Fruit fly (Drosophila melanogaster) whole organism, embryonic: ENCODE data around the gene CG43851.

Source experiments
- Asciz ChIP-seq: fragments of 200-800 bp; sonication (Bioruptor generic); optimal IDR thresholded peaks from 2 replicates; lab custom pipeline; 2017; ENCODE audit warnings: missing biosample characterization, mild to moderate bottlenecking, missing genetic modification characterization, missing genetic modification reagents
- CG10321 ChIP-seq: fragments of 200-800 bp; sonication (Bioruptor generic); IDR thresholded peaks from 2 replicates; pipeline ENCODE4 v1.3.6; 2022; ENCODE audit warnings: missing biosample characterization, missing genetic modification characterization
- CG10462 ChIP-seq: fragments of 200-800 bp; sonication (Bioruptor generic); optimal IDR thresholded peaks from 2 replicates; lab custom pipeline; 2016; ENCODE audit warnings: missing biosample characterization, missing genetic modification characterization
- CG10959 ChIP-seq: fragments of 200-800 bp; sonication (Bioruptor generic); IDR thresholded peaks from 2 replicates; pipeline ENCODE4 v1.3.6; 2022; ENCODE audit warnings: missing biosample characterization, missing genetic modification characterization
- CG11093 ChIP-seq: fragments of 200-800 bp; sonication (Bioruptor generic); IDR thresholded peaks from 3 replicates; pipeline ENCODE4 v1.3.6; 2022; ENCODE audit warnings: missing biosample characterization, missing genetic modification characterization
- CG11696 ChIP-seq: fragments of 200-800 bp; sonication (Bioruptor generic); IDR thresholded peaks from 2 replicates; pipeline ENCODE4 v1.3.6; 2022; ENCODE audit warnings: missing biosample characterization, missing genetic modification characterization
- CG13775 ChIP-seq: fragments of 200-800 bp; sonication (Bioruptor generic); optimal IDR thresholded peaks from 3 replicates; lab custom pipeline; 2017; ENCODE audit warnings: missing biosample characterization, mild to moderate bottlenecking, missing genetic modification characterization
- CG15601 ChIP-seq: fragments of 200-800 bp; sonication (Bioruptor generic); optimal IDR thresholded peaks from 3 replicates; lab custom pipeline; 2019; ENCODE audit warnings: missing biosample characterization, mild to moderate bottlenecking, missing genetic modification characterization, moderate library complexity
- CG18011 ChIP-seq: fragments of 200-800 bp; sonication (Bioruptor generic); optimal IDR thresholded peaks from 2 replicates; lab custom pipeline; 2017; ENCODE audit warnings: missing biosample characterization, missing genetic modification characterization, mild to moderate bottlenecking, moderate library complexity, missing genotype
- CG2889 ChIP-seq: fragments of 200-800 bp; sonication (Bioruptor generic); IDR thresholded peaks from 3 replicates; pipeline ENCODE4 v1.3.6; 2022; ENCODE audit warnings: missing biosample characterization, missing genetic modification characterization
- CG30431 ChIP-seq: fragments of 200-800 bp; sonication (Bioruptor generic); optimal IDR thresholded peaks from 2 replicates; lab custom pipeline; 2017; ENCODE audit warnings: missing biosample characterization, missing genetic modification characterization
- CG31388 ChIP-seq: fragments of 200-800 bp; sonication (Bioruptor generic); optimal IDR thresholded peaks from 2 replicates; lab custom pipeline; 2016; ENCODE audit warnings: missing biosample characterization, missing genetic modification characterization
- CG34224 ChIP-seq: fragments of 200-800 bp; sonication (Bioruptor generic); IDR thresholded peaks from 3 replicates; pipeline ENCODE4 v1.3.6; 2022; ENCODE audit warnings: missing biosample characterization, missing genetic modification characterization; ENCODE audit not compliant: partially characterized antibody
- CG3847 ChIP-seq: fragments of 200-800 bp; sonication (Bioruptor generic); IDR thresholded peaks from 2 replicates; pipeline ENCODE4 v1.3.6; 2022; ENCODE audit warnings: missing biosample characterization, missing genetic modification characterization
- CG4854 ChIP-seq: fragments of 200-800 bp; sonication (Bioruptor generic); optimal IDR thresholded peaks from 2 replicates; lab custom pipeline; 2016; ENCODE audit warnings: missing biosample characterization, missing genetic modification characterization, inconsistent platforms
- CG5245 ChIP-seq: fragments of 200-800 bp; sonication (Bioruptor generic); optimal IDR thresholded peaks from 3 replicates; lab custom pipeline; 2016; ENCODE audit warnings: missing biosample characterization, missing genetic modification characterization
- CG6683 ChIP-seq: fragments of 200-800 bp; sonication (Bioruptor generic); optimal IDR thresholded peaks from 2 replicates; lab custom pipeline; 2017; ENCODE audit warnings: missing biosample characterization, mild to moderate bottlenecking, missing genetic modification characterization, missing genetic modification reagents
- CG6854 ChIP-seq: fragments of 200-800 bp; sonication (Bioruptor generic); optimal IDR thresholded peaks from 3 replicates; lab custom pipeline; 2017; ENCODE audit warnings: missing biosample characterization, mild to moderate bottlenecking, missing genetic modification characterization
- CG7928 ChIP-seq: fragments of 200-800 bp; sonication (Bioruptor generic); optimal IDR thresholded peaks from 2 replicates; lab custom pipeline; 2017; ENCODE audit warnings: missing biosample characterization, mild to moderate bottlenecking, missing genetic modification characterization
- CG9437 ChIP-seq: fragments of 200-800 bp; sonication (Bioruptor generic); optimal IDR thresholded peaks from 2 replicates; lab custom pipeline; 2018; ENCODE audit warnings: missing biosample characterization, mild to moderate bottlenecking, missing genetic modification characterization
- CG9609 ChIP-seq: fragments of 200-800 bp; sonication (Bioruptor generic); optimal IDR thresholded peaks from 3 replicates; lab custom pipeline; 2016; ENCODE audit warnings: missing biosample characterization, missing genetic modification characterization
- CG9932 ChIP-seq: fragments of 200-800 bp; sonication (Bioruptor generic); IDR thresholded peaks from 2 replicates; pipeline ENCODE4 v1.3.6; 2022; ENCODE audit warnings: missing biosample characterization, missing genetic modification characterization
- D19B ChIP-seq: fragments of 200-800 bp; sonication (Bioruptor generic); optimal IDR thresholded peaks from 2 replicates; lab custom pipeline; 2017; ENCODE audit warnings: missing biosample characterization, mild to moderate bottlenecking, missing genetic modification characterization
- Dad ChIP-seq: fragments of 200-800 bp; sonication (Bioruptor generic); optimal IDR thresholded peaks from 3 replicates; lab custom pipeline; 2016; ENCODE audit warnings: missing biosample characterization, missing genetic modification characterization
- Dfd ChIP-seq, 2 experiments: fragments of >200 bp; optimal IDR thresholded peaks; 2 replicates each; lab custom pipeline; 2017; ENCODE audit warnings: missing biosample characterization in 2 of 2, missing genetic modification characterization in 2 of 2
- Fer1 ChIP-seq: fragments of 200-800 bp; sonication (Bioruptor generic); optimal IDR thresholded peaks from 2 replicates; lab custom pipeline; 2017; ENCODE audit warnings: missing biosample characterization, mild to moderate bottlenecking, missing genetic modification characterization
- Jarid2 ChIP-seq: fragments of 200-800 bp; sonication (Bioruptor generic); optimal IDR thresholded peaks from 3 replicates; lab custom pipeline; 2017; ENCODE audit warnings: mild to moderate bottlenecking, missing biosample characterization, missing genetic modification reagents, missing genetic modification characterization
- MTF-1 ChIP-seq: fragments of 200-800 bp; sonication (Bioruptor generic); optimal IDR thresholded peaks from 2 replicates; lab custom pipeline; 2018; ENCODE audit warnings: missing biosample characterization, mild to moderate bottlenecking, missing genetic modification characterization, borderline replicate concordance
- Med ChIP-seq: fragments of 200-800 bp; sonication (Bioruptor generic); peaks from one replicate; lab custom pipeline; 2016; ENCODE audit warnings: missing biosample characterization, missing genetic modification characterization, mild to moderate bottlenecking, inconsistent platforms, moderate library complexity
- NC2β ChIP-seq: fragments of 200-800 bp; sonication (Bioruptor generic); optimal IDR thresholded peaks from 2 replicates; lab custom pipeline; 2016; ENCODE audit warnings: missing biosample characterization, missing genetic modification characterization
- NK7.1 ChIP-seq: fragments of 200-800 bp; sonication (Bioruptor generic); optimal IDR thresholded peaks from 3 replicates; lab custom pipeline; 2016; ENCODE audit warnings: missing biosample characterization, missing genetic modification characterization
- Pdp1 ChIP-seq, 2 experiments: fragments of 200-800 bp; sonication (Bioruptor generic); optimal IDR thresholded peaks; 3 replicates each; lab custom pipeline; 2016; ENCODE audit warnings: missing biosample characterization in 2 of 2, missing genetic modification characterization in 2 of 2, mild to moderate bottlenecking in 1 of 2, moderate library complexity in 1 of 2
- Xbp1 ChIP-seq: fragments of 200-800 bp; sonication (Bioruptor generic); optimal IDR thresholded peaks from 3 replicates; lab custom pipeline; 2016; ENCODE audit warnings: missing biosample characterization, mild to moderate bottlenecking, missing genetic modification characterization
- crol ChIP-seq: fragments of 200-800 bp; sonication (Bioruptor generic); IDR thresholded peaks from 2 replicates; pipeline ENCODE4 v1.3.6; 2022; ENCODE audit warnings: missing biosample characterization, missing genetic modification characterization
- disco-r ChIP-seq: fragments of 200-800 bp; sonication (Bioruptor generic); optimal IDR thresholded peaks from 2 replicates; lab custom pipeline; 2016; ENCODE audit warnings: missing biosample characterization, missing genetic modification characterization
- en ChIP-seq: fragments of 200-800 bp; sonication (Bioruptor generic); optimal IDR thresholded peaks from 2 replicates; lab custom pipeline; 2016; ENCODE audit warnings: missing biosample characterization, missing genetic modification characterization
- gcm2 ChIP-seq: fragments of 200-800 bp; sonication (Bioruptor generic); optimal IDR thresholded peaks from 2 replicates; lab custom pipeline; 2016; ENCODE audit warnings: missing biosample characterization, missing genetic modification characterization
- inv ChIP-seq: fragments of 200-800 bp; sonication (Bioruptor generic); IDR thresholded peaks from 2 replicates; pipeline ENCODE4 v1.3.6; 2022; ENCODE audit warnings: missing biosample characterization, missing genetic modification characterization; ENCODE audit not compliant: partially characterized antibody
- lilli ChIP-seq: fragments of 200-800 bp; sonication (Bioruptor generic); optimal IDR thresholded peaks from 3 replicates; lab custom pipeline; 2016; ENCODE audit warnings: missing biosample characterization, missing genetic modification characterization
- luna ChIP-seq: fragments of 200-800 bp; sonication (Bioruptor generic); optimal IDR thresholded peaks from 2 replicates; lab custom pipeline; 2016; ENCODE audit warnings: missing biosample characterization, missing genetic modification characterization
- maf-S ChIP-seq: fragments of 200-800 bp; sonication (Bioruptor generic); optimal IDR thresholded peaks from 2 replicates; lab custom pipeline; 2016; ENCODE audit warnings: missing biosample characterization, missing genetic modification characterization
- nau ChIP-seq: fragments of 200-800 bp; sonication (Bioruptor generic); optimal IDR thresholded peaks from 3 replicates; lab custom pipeline; 2017; ENCODE audit warnings: missing biosample characterization, mild to moderate bottlenecking, missing genetic modification characterization, missing genetic modification reagents
- row ChIP-seq: fragments of 200-800 bp; sonication (Bioruptor generic); IDR thresholded peaks from 3 replicates; pipeline ENCODE4 v1.3.6; 2022; ENCODE audit warnings: missing biosample characterization, missing genetic modification characterization
- run ChIP-seq: fragments of 200-800 bp; sonication (Bioruptor generic); optimal IDR thresholded peaks from 3 replicates; lab custom pipeline; 2018; ENCODE audit warnings: missing biosample characterization, mild to moderate bottlenecking, missing genetic modification characterization
- trh ChIP-seq: fragments of 200-800 bp; sonication (Bioruptor generic); optimal IDR thresholded peaks from 2 replicates; lab custom pipeline; 2016; ENCODE audit warnings: missing biosample characterization, missing genetic modification characterization
- wek ChIP-seq: fragments of 200-800 bp; sonication (Bioruptor generic); optimal IDR thresholded peaks from 3 replicates; lab custom pipeline; 2018; ENCODE audit warnings: missing biosample characterization, mild to moderate bottlenecking, missing genetic modification characterization, moderate library complexity

Gene CG43851

dm6 chr2L:2652746-2653145 is 5.1 kb downstream of the CG43851 start, which contains the start of gene Prosbeta4R1:
TSS of gene Prosbeta4R1 (plus strand) at chr2L:2653046.
- no peak for TF ChIP-seq CG10321 (GFP tag; lab: Robert Waterston, UW)
- no peak for TF ChIP-seq Fer1 (GFP tag; lab: Kevin White, UChicago)
- TF ChIP-seq inv (GFP tag; lab: Robert Waterston, UW): no peak
- TF ChIP-seq lilli: no peak
- TF ChIP-seq CG5245 (GFP tag; lab: Kevin White, UChicago): no peak
- no peak for TF ChIP-seq Dad (GFP tag; lab: Kevin White, UChicago)
- TF ChIP-seq CG30431 (GFP tag; lab: Kevin White, UChicago): no peak
- TF ChIP-seq luna (GFP tag; lab: Kevin White, UChicago): no peak
- no peak for TF ChIP-seq NK7.1
- no peak for TF ChIP-seq CG4854 (GFP tag; lab: Kevin White, UChicago)
- no peak for TF ChIP-seq maf-S
- no peak for TF ChIP-seq CG10959 (GFP tag; lab: Robert Waterston, UW)
- TF ChIP-seq CG9609: no peak
- TF ChIP-seq CG15601 (tag; lab: Kevin White, UChicago): no peak
- TF ChIP-seq CG31388: no peak

dm6 chr2L:2653749-2654148 is 6.1 kb downstream of the CG43851 start, which contains the start of gene Or23a:
TSS of gene Or23a (plus strand) at chr2L:2654049.
- no peak for TF ChIP-seq CG11696
- no peak for TF ChIP-seq CG9437 (GFP tag; lab: Kevin White, UChicago)
- no peak for TF ChIP-seq Xbp1 (GFP tag; lab: Kevin White, UChicago)
- no peak for TF ChIP-seq CG6683 (GFP tag; lab: Kevin White, UChicago)
- TF ChIP-seq Dfd (GFP tag; optimal IDR thresholded peaks at IDR 0.05; lab: Kevin White, UChicago): no peak
- no peak for TF ChIP-seq CG3847 (GFP tag; lab: Robert Waterston, UW)
- TF ChIP-seq nau (GFP tag; lab: Kevin White, UChicago): no peak
- TF ChIP-seq CG2889: no peak
- TF ChIP-seq Jarid2 (GFP tag; lab: Kevin White, UChicago): no peak
- TF ChIP-seq CG6854 (GFP tag; lab: Kevin White, UChicago): no peak
- TF ChIP-seq crol (GFP tag; lab: Robert Waterston, UW): no peak
- TF ChIP-seq CG18011 (GFP tag; lab: Kevin White, UChicago): no peak
- TF ChIP-seq gcm2 (GFP tag; lab: Kevin White, UChicago): no peak
- no peak for TF ChIP-seq wek (GFP tag; lab: Kevin White, UChicago)

dm6 chr2L:2655094-2655493 is 7.4 kb downstream of the CG43851 start, which contains the start of gene Prosbeta4R2:
TSS of gene Prosbeta4R2 (plus strand) at chr2L:2655394.
- 0 out of 2 replicates have a peak, but pooled peaks have one; percentile 23 for TF ChIP-seq CG9932 (GFP tag; lab: Robert Waterston, UW)
- no peak for TF ChIP-seq NC2β
- no peak for TF ChIP-seq disco-r (GFP tag; lab: Kevin White, UChicago)
- TF ChIP-seq Asciz: no peak
- TF ChIP-seq CG10462: no peak
- 0 out of 3 replicates have a peak, but pooled peaks have one; percentile 11 for TF ChIP-seq CG11093 (GFP tag; lab: Robert Waterston, UW)
- TF ChIP-seq Med (GFP tag; lab: Kevin White, UChicago): no peak

- TF ChIP-seq D19B (GFP tag; lab: Kevin White, UChicago) (no peak), trh (GFP tag; lab: Kevin White, UChicago) (no peak), CG13775 (GFP tag; lab: Kevin White, UChicago) (no peak), run (tag; lab: Kevin White, UChicago) (no peak), Pdp1 (GFP tag; optimal IDR thresholded peaks at IDR 0.05; lab: Kevin White, UChicago) (no peak), MTF-1 (GFP tag; lab: Kevin White, UChicago) (no peak), CG34224 (GFP tag; lab: Robert Waterston, UW) (no peak), CG7928 (GFP tag; lab: Kevin White, UChicago) (no peak), row (no peak), en (GFP tag; lab: Kevin White, UChicago) (no peak), crol (GFP tag; lab: Robert Waterston, UW) (no peak)
Measured at dm6 chr2L:2664762-2665161, 17.1 kb downstream of the CG43851 start, which contains the start of gene Trf4. TSS of gene Trf4 (plus strand) at chr2L:2665062.
